Fruit fly (Drosophila melanogaster) whole organism, pupa: Measurements from ENCODE around the gene CG18428.

ENCODE experiments used
- CG10348 ChIP-seq: fragments of 200-800 bp; sonication (Bioruptor generic); IDR thresholded peaks from 2 replicates; pipeline ENCODE4 v1.3.6; 2022; ENCODE audit warnings: missing biosample characterization, missing genetic modification characterization
- CG12605 ChIP-seq: fragments of 200-800 bp; sonication (Bioruptor generic); IDR thresholded peaks from 2 replicates; pipeline ENCODE4 v1.3.6; 2022; ENCODE audit warnings: missing biosample characterization, missing genetic modification characterization
- CG15710 ChIP-seq: fragments of 200-800 bp; sonication (Bioruptor generic); optimal IDR thresholded peaks from 2 replicates; lab custom pipeline; 2018; ENCODE audit warnings: missing biosample characterization, mild to moderate bottlenecking, missing genetic modification characterization, moderate library complexity
- CG32121 ChIP-seq: fragments of 200-800 bp; sonication (Bioruptor generic); IDR thresholded peaks from 2 replicates; pipeline ENCODE4 v1.3.6; 2022; ENCODE audit warnings: missing biosample characterization, missing genetic modification characterization
- CG8159 ChIP-seq: fragments of 200-800 bp; sonication (Bioruptor generic); optimal IDR thresholded peaks from 3 replicates; lab custom pipeline; 2018; ENCODE audit warnings: missing biosample characterization, mild to moderate bottlenecking, missing genetic modification characterization, moderate library complexity
- CG8301 ChIP-seq: fragments of 200-800 bp; sonication (Bioruptor generic); optimal IDR thresholded peaks from 2 replicates; lab custom pipeline; 2018; ENCODE audit warnings: missing biosample characterization, mild to moderate bottlenecking, missing genetic modification characterization
- D1 ChIP-seq: fragments of 200-800 bp; sonication (Bioruptor generic); optimal IDR thresholded peaks from 2 replicates; lab custom pipeline; 2018; ENCODE audit warnings: missing biosample characterization, mild to moderate bottlenecking, missing genetic modification characterization, moderate library complexity
- EcR ChIP-seq: fragments of 200-800 bp; sonication (Bioruptor generic); optimal IDR thresholded peaks from 3 replicates; lab custom pipeline; 2019; ENCODE audit warnings: missing biosample characterization, missing genetic modification characterization, mild to moderate bottlenecking, moderate library complexity, missing genetic modification reagents

- TF ChIP-seq CG12605 (peak; percentile 98), EcR (GFP tag; lab: Kevin White, UChicago) (peak; percentile 79), CG8159 (tag; lab: Kevin White, UChicago) (peak; percentile 98), CG10348 (GFP tag; lab: Robert Waterston, UW) (peak; percentile 79), CG8301 (tag; lab: Kevin White, UChicago) (peak; percentile 95), D1 (tag; lab: Kevin White, UChicago) (peak; percentile 92), CG32121 (GFP tag; lab: Robert Waterston, UW) (peak; percentile 98), CG15710 (tag; lab: Kevin White, UChicago) (peak; percentile 98)
These were observed 32.0 kb downstream of the CG18428 start, which contains the start of gene Kal1 for dm6 chr3R:24141013-24141592.
